Worm (Caenorhabditis elegans): Measurements from ENCODE around the gene F45D3.4.

ce11 chrV:12537505-12537904 lies 15.5 kb downstream of the F45D3.4 start:
- no peak for TF ChIP-seq ama-1 (optimal IDR thresholded peaks at IDR 0.05)
- no peak for TF ChIP-seq flt-1 (GFP tag; IDR thresholded peaks at IDR 0.05)
- TF ChIP-seq ets-7 (tag; optimal IDR thresholded peaks at IDR 0.05) = no peak
- TF ChIP-seq F13C5.2 (tag; optimal IDR thresholded peaks at IDR 0.05) = no peak
- TF ChIP-seq hmg-4 (GFP tag; optimal IDR thresholded peaks at IDR 0.05) = no peak
- no peak for TF ChIP-seq sea-1 (GFP tag; conservative IDR thresholded peaks at IDR 0.05)
- no peak for TF ChIP-seq tbx-11 (GFP tag; IDR thresholded peaks at IDR 0.05)
- no peak for TF ChIP-seq ceh-36 (tag; optimal IDR thresholded peaks at IDR 0.05)
- TF ChIP-seq B0310.2 (tag; optimal IDR thresholded peaks at IDR 0.05) = no peak

All from whole organism, early embryonic.